Worm (Caenorhabditis elegans) whole organism, L4 larva: ENCODE measurements around the gene zfp-3.

Experiments used
- fkh-10 ChIP-seq: fragments of 150-350 bp; optimal IDR thresholded peaks from 2 replicates; lab custom pipeline; 2014; ENCODE audit warnings: missing biosample characterization, missing genetic modification reagents, missing genetic modification characterization
- lin-15B ChIP-seq: fragments of 150-350 bp; sonication (generic microtip); optimal IDR thresholded peaks from 3 replicates; lab custom pipeline; 2014; ENCODE audit warnings: missing biosample characterization, missing genetic modification characterization
- php-3 ChIP-seq: fragments of 200-800 bp; sonication (Bioruptor generic); IDR thresholded peaks from 2 replicates; pipeline ENCODE4 v1.3.6; 2022; ENCODE audit warnings: missing genetic modification reagents, missing genetic modification characterization, missing compliant biosample characterization
- vab-7 ChIP-seq: fragments of 200-800 bp; sonication (Bioruptor generic); IDR thresholded peaks from 2 replicates; pipeline ENCODE4 v1.3.6; 2022; ENCODE audit warnings: missing genetic modification reagents, missing genetic modification characterization, missing compliant biosample characterization

ce11 chrX:1473794-1474193, 27.4 kb upstream of the zfp-3 start:
- TF ChIP-seq php-3 (GFP tag; lab: Robert Waterston, UW) (no peak), fkh-10 (GFP tag; lab: Kevin White, UChicago) (no peak), lin-15B (tag; lab: Kevin White, UChicago) (no peak), vab-7 (GFP tag; lab: Robert Waterston, UW) (no peak)
